Fruit fly (Drosophila melanogaster): ENCODE data around the gene CG32371.

dm6 chr3L:7772160-7772798 is 4.1 kb upstream of the CG32371 start:
- TF ChIP-seq CG8478 (optimal IDR thresholded peaks at IDR 0.05) (no peak), EcR (GFP tag; optimal IDR thresholded peaks at IDR 0.05) (peak in 1 of 2 experiments; percentile 7), usp (GFP tag; optimal IDR thresholded peaks at IDR 0.05) (no peak), psq (optimal IDR thresholded peaks at IDR 0.05) (no peak)
